Worm (Caenorhabditis elegans) whole organism, early embryonic: ENCODE results near the gene T10H10.2.

Source experiments
- B0310.2 ChIP-seq: sonication (generic microtip); optimal IDR thresholded peaks from 2 replicates; lab custom pipeline; 2016; ENCODE audit warnings: mild to moderate bottlenecking, missing genetic modification characterization, missing compliant biosample characterization
- ama-1 ChIP-seq: fragments of 150-350 bp; optimal IDR thresholded peaks from 2 replicates; lab custom pipeline; 2014
- ceh-13 ChIP-seq: fragments of 200-800 bp; sonication (Bioruptor generic); optimal IDR thresholded peaks from 2 replicates; lab custom pipeline; 2018; ENCODE audit warnings: mild to moderate bottlenecking, missing genetic modification characterization, missing compliant biosample characterization
- ceh-36 ChIP-seq: sonication (generic microtip); optimal IDR thresholded peaks from 2 replicates; lab custom pipeline; 2016; ENCODE audit warnings: missing genetic modification characterization, inconsistent platforms, missing compliant biosample characterization
- ets-7 ChIP-seq: sonication (generic microtip); optimal IDR thresholded peaks from 2 replicates; lab custom pipeline; 2016; ENCODE audit warnings: missing genotype, missing genetic modification characterization, missing compliant biosample characterization
- flt-1 ChIP-seq: fragments of 200-800 bp; sonication (Bioruptor generic); IDR thresholded peaks from 2 replicates; pipeline ENCODE4 v1.3.6; 2022; ENCODE audit warnings: missing genetic modification characterization, missing compliant biosample characterization
- hmbx-1 ChIP-seq: sonication (generic microtip); optimal IDR thresholded peaks from 2 replicates; lab custom pipeline; 2016; ENCODE audit warnings: mild to moderate bottlenecking, missing genetic modification characterization, missing compliant biosample characterization
- hmg-4 ChIP-seq: fragments of 200-800 bp; sonication (Bioruptor generic); optimal IDR thresholded peaks from 2 replicates; lab custom pipeline; 2018; ENCODE audit warnings: mild to moderate bottlenecking, missing genetic modification characterization, missing compliant biosample characterization
- hnd-1 ChIP-seq: sonication (generic microtip); optimal IDR thresholded peaks from 2 replicates; lab custom pipeline; 2016; ENCODE audit warnings: missing genetic modification characterization, missing compliant biosample characterization
- scrt-1 ChIP-seq: fragments of 200-800 bp; sonication (Bioruptor generic); IDR thresholded peaks from 2 replicates; pipeline ENCODE4 v1.3.6; 2022; ENCODE audit warnings: missing genetic modification characterization, missing compliant biosample characterization
- tbx-11 ChIP-seq: fragments of 200-800 bp; sonication (Bioruptor generic); IDR thresholded peaks from 2 replicates; pipeline ENCODE4 v1.3.6; 2022; ENCODE audit warnings: missing genetic modification characterization, missing compliant biosample characterization
- tbx-37 ChIP-seq: fragments of 200-800 bp; sonication (Bioruptor generic); conservative IDR thresholded peaks from 2 replicates; pipeline ENCODE4 v1.3.6; 2022; ENCODE audit warnings: missing genetic modification reagents, missing genetic modification characterization, missing compliant biosample characterization
- tra-4 ChIP-seq: sonication (generic microtip); optimal IDR thresholded peaks from 2 replicates; lab custom pipeline; 2017; ENCODE audit warnings: missing genetic modification characterization, missing compliant biosample characterization

DNA sequence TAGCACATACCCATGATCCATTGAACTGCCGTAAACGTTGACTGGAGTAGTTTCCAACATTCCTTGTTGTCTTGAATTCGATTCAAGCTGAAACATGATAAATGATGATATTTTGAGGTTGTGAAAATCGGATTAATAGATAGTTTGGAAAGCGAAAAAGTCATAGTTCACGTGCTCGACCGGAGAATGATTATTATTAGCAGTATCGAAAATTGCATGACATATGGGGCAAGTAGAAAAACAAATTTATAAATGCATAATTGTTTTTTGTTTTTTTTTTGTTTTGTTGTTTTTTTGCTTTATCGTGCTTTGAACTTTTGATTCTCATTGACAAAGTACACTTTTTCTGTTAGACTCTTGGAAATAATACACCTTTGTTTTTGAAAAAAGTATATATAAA lies 24.7 kb downstream of the T10H10.2 start, which contains the start of gene aakg-4:
- no peak for TF ChIP-seq scrt-1
- no peak for TF ChIP-seq tbx-11 (GFP tag; lab: Robert Waterston, UW)
- no peak for TF ChIP-seq hmbx-1
- TF ChIP-seq hnd-1: no peak
- no peak for TF ChIP-seq ama-1 (lab: Kevin White, UChicago)
- no peak for TF ChIP-seq tra-4 (tag; lab: Kevin White, UChicago)
- no peak for TF ChIP-seq ets-7 (tag; lab: Kevin White, UChicago)
- no peak for TF ChIP-seq flt-1 (GFP tag; lab: Robert Waterston, UW)
- no peak for TF ChIP-seq hmg-4 (GFP tag; lab: Kevin White, UChicago)
- TF ChIP-seq tbx-37 (GFP tag; lab: Robert Waterston, UW): no peak
- no peak for TF ChIP-seq ceh-36
- no peak for TF ChIP-seq ceh-13
- TF ChIP-seq B0310.2: no peak
